Fruit fly (Drosophila melanogaster) whole organism, prepupa: ENCODE data around the gene Ndf.

Experiments
- CG11294 ChIP-seq: fragments of 200-800 bp; sonication (Bioruptor generic); IDR thresholded peaks from 2 replicates; pipeline ENCODE4 v1.3.6; 2022; ENCODE audit warnings: missing biosample characterization, missing genetic modification characterization
- CG11902 ChIP-seq: fragments of 200-800 bp; sonication (Bioruptor generic); optimal IDR thresholded peaks from 3 replicates; lab custom pipeline; 2016; ENCODE audit warnings: missing biosample characterization, missing genetic modification characterization
- CG16779 ChIP-seq: fragments of 200-800 bp; sonication (Bioruptor generic); optimal IDR thresholded peaks from 3 replicates; lab custom pipeline; 2017; ENCODE audit warnings: missing biosample characterization, mild to moderate bottlenecking, missing genetic modification characterization
- Eip75B ChIP-seq: fragments of 200-800 bp; sonication (Bioruptor generic); optimal IDR thresholded peaks from 3 replicates; lab custom pipeline; 2016; ENCODE audit warnings: missing biosample characterization, missing genetic modification characterization
- Eip93F ChIP-seq: fragments of 200-800 bp; sonication (Bioruptor generic); optimal IDR thresholded peaks from 2 replicates; lab custom pipeline; 2016; ENCODE audit warnings: missing biosample characterization, mild to moderate bottlenecking, missing genetic modification characterization
- Hr38 ChIP-seq: sonication (Bioruptor generic); optimal IDR thresholded peaks from 2 replicates; lab custom pipeline; 2016; ENCODE audit warnings: missing biosample characterization, missing genetic modification characterization
- Hr39 ChIP-seq: fragments of 200-800 bp; sonication (Bioruptor generic); optimal IDR thresholded peaks from 2 replicates; lab custom pipeline; 2016; ENCODE audit warnings: missing biosample characterization, missing genetic modification characterization
- Lpt ChIP-seq: fragments of 200-800 bp; sonication (Bioruptor generic); optimal IDR thresholded peaks from 3 replicates; lab custom pipeline; 2016; ENCODE audit warnings: missing biosample characterization, missing genetic modification characterization
- Sox14 ChIP-seq: fragments of 200-800 bp; sonication (Bioruptor generic); optimal IDR thresholded peaks from 3 replicates; lab custom pipeline; 2016; ENCODE audit warnings: missing biosample characterization, missing genetic modification characterization
- fd85E ChIP-seq: fragments of 200-800 bp; sonication (Bioruptor generic); optimal IDR thresholded peaks from 3 replicates; lab custom pipeline; 2016; ENCODE audit warnings: missing biosample characterization, missing genetic modification characterization

DNA sequence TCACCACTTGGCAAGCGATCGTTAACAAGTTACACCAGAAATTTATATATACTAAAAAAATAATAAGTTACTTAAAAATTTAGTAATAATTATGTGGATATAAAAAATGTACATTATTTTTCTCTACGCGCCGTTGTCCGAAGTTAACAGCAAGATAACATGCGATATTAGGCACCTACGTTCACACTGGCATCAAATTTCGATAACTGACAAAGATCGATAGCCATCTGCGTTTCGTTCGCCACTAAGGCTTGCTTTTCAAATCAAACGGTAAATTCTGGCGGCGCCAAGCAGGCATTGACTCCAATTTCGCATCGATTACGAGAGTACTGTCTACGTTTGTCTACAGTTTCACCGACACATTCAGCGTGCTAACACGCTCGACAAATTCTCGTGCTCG, 53.1 kb downstream of the Ndf start, which contains the start of gene Pen:
- no peak for TF ChIP-seq Eip93F (GFP tag; lab: Kevin White, UChicago)
- no peak for TF ChIP-seq fd85E
- TF ChIP-seq CG11902 (GFP tag; lab: Kevin White, UChicago) = no peak
- no peak for TF ChIP-seq Sox14 (GFP tag; lab: Kevin White, UChicago)
- TF ChIP-seq Lpt = no peak
- no peak for TF ChIP-seq Hr39 (GFP tag; lab: Kevin White, UChicago)
- TF ChIP-seq Eip75B (GFP tag; lab: Kevin White, UChicago) = no peak
- TF ChIP-seq CG16779 (tag; lab: Kevin White, UChicago) = no peak
- TF ChIP-seq Hr38 (GFP tag; lab: Kevin White, UChicago) = no peak
- no peak for TF ChIP-seq CG11294
